Fruit fly (Drosophila melanogaster): ENCODE measurements around the gene Eig71Ec.

The Eig71Ec gene

dm6 chr3L:15661567-15661966 is 9.5 kb upstream of the Eig71Ec start, which contains the start of gene CG43082:
Gene CG43082 (plus strand): TSS chr3L:15661867.
- TF ChIP-seq woc (GFP tag; optimal IDR thresholded peaks at IDR 0.05) (no peak), Myc (optimal IDR thresholded peaks at IDR 0.05) (no peak)

dm6 chr3L:15660915-15661314 is 8.9 kb upstream of the Eig71Ec start, which contains the start of the genes Eig71Ej and Eig71Ek:
Gene Eig71Ej (minus strand): TSS chr3L:15661015.
Gene Eig71Ek (plus strand): TSS chr3L:15661248.
- no peak for TF ChIP-seq ey (GFP tag; optimal IDR thresholded peaks at IDR 0.05)
- TF ChIP-seq Rel (GFP tag; optimal IDR thresholded peaks at IDR 0.05): no peak
- no peak for TF ChIP-seq Rel (tag; optimal IDR thresholded peaks at IDR 0.05)
- no peak for TF ChIP-seq Hr78 (GFP tag; optimal IDR thresholded peaks at IDR 0.05)
- TF ChIP-seq Dfd (GFP tag; optimal IDR thresholded peaks at IDR 0.05): no peak
- TF ChIP-seq OdsH (GFP tag; optimal IDR thresholded peaks at IDR 0.05): no peak
- TF ChIP-seq usp (GFP tag; optimal IDR thresholded peaks at IDR 0.05): no peak

- no peak for TF ChIP-seq Vsx2 (GFP tag; optimal IDR thresholded peaks at IDR 0.05; ENCODE audit: partially characterized antibody)
Observed at dm6 chr3L:15659341-15659740, 7.3 kb upstream of the Eig71Ec start, which contains the start of the genes Eig71Eh and Eig71Ei. Gene Eig71Eh (minus strand): TSS chr3L:15659441. Gene Eig71Ei (plus strand): TSS chr3L:15659707.

- TF ChIP-seq Hnf4 (GFP tag; optimal IDR thresholded peaks at IDR 0.05): no peak
- TF ChIP-seq pan (optimal IDR thresholded peaks at IDR 0.05): no peak
- TF ChIP-seq CrebA (GFP tag; optimal IDR thresholded peaks at IDR 0.05; ENCODE audit: borderline replicate concordance): no peak
- no peak for TF ChIP-seq OdsH (GFP tag; optimal IDR thresholded peaks at IDR 0.05)
- no peak for TF ChIP-seq Hr78 (GFP tag; optimal IDR thresholded peaks at IDR 0.05)
- no peak for TF ChIP-seq CG9705 (GFP tag; optimal IDR thresholded peaks at IDR 0.05)
- TF ChIP-seq dl (GFP tag; optimal IDR thresholded peaks at IDR 0.05; ENCODE audit: insufficient read depth in 1 of 2, partially characterized antibody in 2 of 2): no peak
- no peak for TF ChIP-seq Sp1 (GFP tag; optimal IDR thresholded peaks at IDR 0.05)
- no peak for TF ChIP-seq h (GFP tag; optimal IDR thresholded peaks at IDR 0.05)
Observed at dm6 chr3L:15657290-15657689, 5.2 kb upstream of the Eig71Ec start, which contains the start of the genes Eig71Ef and Eig71Eg. Gene Eig71Ef (minus strand): TSS chr3L:15657390. Gene Eig71Eg (plus strand): TSS chr3L:15657628.

dm6 chr3L:15655910-15656309 is 3.9 kb upstream of the Eig71Ec start, which contains the start of gene Eig71Ee:
Gene Eig71Ee (minus strand): TSS chr3L:15656010.
- TF ChIP-seq Hr83 (GFP tag; optimal IDR thresholded peaks at IDR 0.05; ENCODE audit: poor library complexity, severe bottlenecking) (peak; percentile 10), Mio (GFP tag; optimal IDR thresholded peaks at IDR 0.05) (no peak)

- TF ChIP-seq N (GFP tag; optimal IDR thresholded peaks at IDR 0.05): no peak
- TF ChIP-seq foxo (GFP tag; optimal IDR thresholded peaks at IDR 0.05): no peak
- no peak for TF ChIP-seq Rel (GFP tag; optimal IDR thresholded peaks at IDR 0.05)
- TF ChIP-seq Rel (tag; optimal IDR thresholded peaks at IDR 0.05): no peak
- TF ChIP-seq pan (optimal IDR thresholded peaks at IDR 0.05): no peak
- TF ChIP-seq fru (GFP tag; optimal IDR thresholded peaks at IDR 0.05): no peak
- no peak for TF ChIP-seq tai (GFP tag; optimal IDR thresholded peaks at IDR 0.05)
- TF ChIP-seq HLH106 (tag; optimal IDR thresholded peaks at IDR 0.05): no peak
- no peak for TF ChIP-seq brk (GFP tag; optimal IDR thresholded peaks at IDR 0.05)
Observed at dm6 chr3L:15650552-15650951, 1.5 kb downstream of the Eig71Ec start, which contains the start of gene CG43084. Gene CG43084 (plus strand): TSS chr3L:15650852.

dm6 chr3L:15649561-15649960 is 2.5 kb downstream of the Eig71Ec start, which contains the start of the genes Eig71Ea and Eig71Eb:
Gene Eig71Ea (minus strand): TSS chr3L:15649661.
Gene Eig71Eb (plus strand): TSS chr3L:15649936.
- TF ChIP-seq Hnf4 (GFP tag; optimal IDR thresholded peaks at IDR 0.05): no peak
- TF ChIP-seq Rel (GFP tag; optimal IDR thresholded peaks at IDR 0.05): no peak
- no peak for TF ChIP-seq Rel (tag; optimal IDR thresholded peaks at IDR 0.05)
- no peak for TF ChIP-seq ey (GFP tag; optimal IDR thresholded peaks at IDR 0.05)
- TF ChIP-seq dsf (GFP tag; optimal IDR thresholded peaks at IDR 0.05; ENCODE audit: borderline replicate concordance): no peak
- TF ChIP-seq CrebA (GFP tag; optimal IDR thresholded peaks at IDR 0.05; ENCODE audit: borderline replicate concordance): no peak
- TF ChIP-seq Abd-B (GFP tag; optimal IDR thresholded peaks at IDR 0.05): no peak
- no peak for TF ChIP-seq HLH106 (tag; optimal IDR thresholded peaks at IDR 0.05)
- TF ChIP-seq OdsH (GFP tag; optimal IDR thresholded peaks at IDR 0.05): no peak
- TF ChIP-seq CG9705 (GFP tag; optimal IDR thresholded peaks at IDR 0.05): no peak
- TF ChIP-seq h (GFP tag; optimal IDR thresholded peaks at IDR 0.05): no peak
- no peak for TF ChIP-seq woc (GFP tag; optimal IDR thresholded peaks at IDR 0.05)
- no peak for TF ChIP-seq tai (GFP tag; optimal IDR thresholded peaks at IDR 0.05)

Measured in whole organism, wandering third instar larva.